Worm (Caenorhabditis elegans) whole organism, young adult: ENCODE measurements around the gene T28D6.5.

Experiments used
- Y53F4B.3 ChIP-seq: fragments of 200-800 bp; sonication (Bioruptor generic); IDR thresholded peaks from 2 replicates; pipeline ENCODE4 v1.3.6; 2022; ENCODE audit warnings: missing genetic modification reagents, missing genetic modification characterization, missing compliant biosample characterization
- ZK185.1 ChIP-seq: sonication (generic microtip); optimal IDR thresholded peaks from 2 replicates; lab custom pipeline; 2016; ENCODE audit warnings: mild to moderate bottlenecking, missing genetic modification characterization, missing compliant biosample characterization; ENCODE audit not compliant: poor library complexity, severe bottlenecking
- efl-1 ChIP-seq: fragments of 150-350 bp; optimal IDR thresholded peaks from 2 replicates; lab custom pipeline; 2014; ENCODE audit warnings: missing biosample characterization, missing genetic modification reagents, missing genetic modification characterization
- ekl-4 ChIP-seq: fragments of 200-800 bp; sonication (Bioruptor generic); IDR thresholded peaks from 2 replicates; pipeline ENCODE4 v1.3.6; 2022; ENCODE audit warnings: missing genetic modification reagents, missing genetic modification characterization, missing compliant biosample characterization
- him-1 ChIP-seq: sonication (generic microtip); optimal IDR thresholded peaks from 2 replicates; lab custom pipeline; 2016; ENCODE audit warnings: missing genotype, missing genetic modification reagents, missing genetic modification characterization, missing compliant biosample characterization
- lin-35 ChIP-seq, 3 experiments: fragments of 150-350 bp in 2 of 3; sonication (generic microtip) in 1 of 3; optimal IDR thresholded peaks; 2 replicates each; lab custom pipeline; 2014 to 2018; ENCODE audit warnings: missing biosample characterization in 3 of 3, missing genetic modification characterization in 3 of 3, missing genetic modification reagents in 3 of 3
- nfyb-1 ChIP-seq: fragments of 200-800 bp; sonication (Bioruptor generic); IDR thresholded peaks from 2 replicates; pipeline ENCODE4 v1.3.6; 2022; ENCODE audit warnings: missing genetic modification reagents, missing genetic modification characterization, missing compliant biosample characterization
- xnd-1 ChIP-seq: sonication (generic microtip); optimal IDR thresholded peaks from 2 replicates; lab custom pipeline; 2016; ENCODE audit warnings: missing genotype, missing genetic modification reagents, missing genetic modification characterization, missing compliant biosample characterization

DNA sequence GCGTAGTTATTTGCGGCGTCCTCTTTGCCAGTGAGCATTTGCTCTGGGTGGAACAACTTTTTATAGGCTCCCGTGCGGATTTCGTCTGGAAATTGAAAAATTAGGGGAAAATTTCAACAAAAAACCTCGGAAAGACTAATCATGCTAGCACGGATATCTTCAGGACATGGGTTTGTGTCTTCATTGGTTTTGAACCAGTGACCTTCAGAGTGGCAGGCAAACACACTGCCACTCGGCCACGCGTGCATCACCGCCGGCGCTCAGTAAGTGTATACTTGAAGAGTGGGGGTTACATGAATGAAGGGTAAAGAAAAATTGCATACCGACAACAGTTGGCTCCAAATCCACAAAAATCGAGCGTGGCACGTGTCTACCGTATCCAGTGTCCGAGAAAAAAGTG is 37.8 kb downstream of the T28D6.5 start:
- TF ChIP-seq Y53F4B.3 (0 out of 2 replicates have a peak, but pooled peaks have one; percentile 26), ZK185.1 (tag; lab: Kevin White, UChicago) (no peak), efl-1 (peak; percentile 9), ekl-4 (peak; percentile 83), xnd-1 (tag; lab: Kevin White, UChicago) (no peak), him-1 (peak; percentile 77), nfyb-1 (peak; percentile 90), lin-35 (GFP tag; optimal IDR thresholded peaks at IDR 0.05; lab: Kevin White, UChicago) (peak in 1 of 3 experiments; percentile 38)
